Fruit fly (Drosophila melanogaster) whole organism, larva: ENCODE results near the gene CG32137.
A peak's percentile ranks its signal among the peaks of the same experiment; 100 is the strongest.

Experiments
- noc ChIP-seq: fragments of 200-800 bp; sonication (Bioruptor generic); optimal IDR thresholded peaks from 3 replicates; lab custom pipeline; 2019; ENCODE audit warnings: missing biosample characterization, mild to moderate bottlenecking, missing genetic modification characterization, moderate library complexity

The CG32137 gene

dm6 chr3L:13939151-13939499, at the start of gene CG32137:
CG32137 (plus strand) TSS chr3L:13939250.
- no peak for TF ChIP-seq noc (tag; lab: Kevin White, UChicago)

dm6 chr3L:13900635-13901034, 38.4 kb upstream of the CG32137 start:
- no peak for TF ChIP-seq noc (tag; lab: Kevin White, UChicago)

dm6 chr3L:13903186-13904020, 35.6 kb upstream of the CG32137 start, which contains the start of gene dysc:
dysc (minus strand) TSS chr3L:13903236.
- no peak for TF ChIP-seq noc (tag; lab: Kevin White, UChicago)

dm6 chr3L:13904021-13904325, 35.1 kb upstream of the CG32137 start:
- no peak for TF ChIP-seq noc (tag; lab: Kevin White, UChicago)

- TF ChIP-seq noc (tag; lab: Kevin White, UChicago): no peak
Observed at dm6 chr3L:13904426-13904825, 34.6 kb upstream of the CG32137 start.

dm6 chr3L:13905515-13905914, 33.5 kb upstream of the CG32137 start:
- peak; percentile 49 for TF ChIP-seq noc (tag; lab: Kevin White, UChicago)

- no peak for TF ChIP-seq noc (tag; lab: Kevin White, UChicago)
Observed at dm6 chr3L:13911649-13912260, 27.3 kb upstream of the CG32137 start.

dm6 chr3L:13912777-13913176, 26.3 kb upstream of the CG32137 start:
- TF ChIP-seq noc (tag; lab: Kevin White, UChicago): peak; percentile 58

- TF ChIP-seq noc (tag; lab: Kevin White, UChicago): no peak
Observed at dm6 chr3L:13914573-13914972, 24.5 kb upstream of the CG32137 start.

dm6 chr3L:13917589-13918198, 21.4 kb upstream of the CG32137 start:
- no peak for TF ChIP-seq noc (tag; lab: Kevin White, UChicago)

dm6 chr3L:13918774-13919173, 20.3 kb upstream of the CG32137 start:
- no peak for TF ChIP-seq noc (tag; lab: Kevin White, UChicago)

dm6 chr3L:13919794-13920631, 19.0 kb upstream of the CG32137 start:
- TF ChIP-seq noc (tag; lab: Kevin White, UChicago): peak; percentile 79

dm6 chr3L:13920632-13920981, 18.4 kb upstream of the CG32137 start:
- TF ChIP-seq noc (tag; lab: Kevin White, UChicago): no peak

- TF ChIP-seq noc (tag; lab: Kevin White, UChicago): peak; percentile 75
Observed at dm6 chr3L:13922023-13922652, 16.9 kb upstream of the CG32137 start.
